Worm (Caenorhabditis elegans) whole organism, L4/young adult: ENCODE data around the gene ZK632.2.

Source experiments
- dao-5 ChIP-seq: sonication (generic microtip); optimal IDR thresholded peaks from 2 replicates; lab custom pipeline; 2016; ENCODE audit warnings: missing genotype, missing genetic modification characterization, moderate library complexity, missing compliant biosample characterization
- him-1 ChIP-seq: sonication (generic microtip); optimal IDR thresholded peaks from 2 replicates; lab custom pipeline; 2016; ENCODE audit warnings: missing genotype, missing genetic modification reagents, missing genetic modification characterization, missing compliant biosample characterization

DNA sequence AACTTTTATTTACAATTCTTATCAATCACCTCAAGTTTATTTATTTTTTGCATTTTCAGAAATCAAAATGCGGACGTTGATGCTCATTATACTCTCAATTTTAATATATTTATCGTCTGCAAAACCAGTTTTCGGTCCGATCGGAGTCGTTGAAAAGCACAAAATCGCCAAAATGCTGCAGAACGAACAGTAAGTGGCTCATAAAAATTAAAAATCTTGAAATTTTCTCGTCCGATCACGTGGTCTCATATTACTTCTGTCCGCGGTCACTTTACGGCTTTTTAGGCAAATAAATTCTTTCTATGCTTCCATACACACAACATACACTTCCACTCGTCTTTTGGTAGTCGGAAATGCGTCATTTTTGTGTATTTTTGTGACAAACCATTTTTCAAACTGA, 44.8 kb downstream of the ZK632.2 start, which contains the start of gene K11H3.5:
- no peak for TF ChIP-seq dao-5 (tag; lab: Kevin White, UChicago)
- no peak for TF ChIP-seq him-1 (tag; lab: Kevin White, UChicago)
